Fruit fly (Drosophila melanogaster): ENCODE measurements around the gene CG15544.

CG15544 gene

DNA sequence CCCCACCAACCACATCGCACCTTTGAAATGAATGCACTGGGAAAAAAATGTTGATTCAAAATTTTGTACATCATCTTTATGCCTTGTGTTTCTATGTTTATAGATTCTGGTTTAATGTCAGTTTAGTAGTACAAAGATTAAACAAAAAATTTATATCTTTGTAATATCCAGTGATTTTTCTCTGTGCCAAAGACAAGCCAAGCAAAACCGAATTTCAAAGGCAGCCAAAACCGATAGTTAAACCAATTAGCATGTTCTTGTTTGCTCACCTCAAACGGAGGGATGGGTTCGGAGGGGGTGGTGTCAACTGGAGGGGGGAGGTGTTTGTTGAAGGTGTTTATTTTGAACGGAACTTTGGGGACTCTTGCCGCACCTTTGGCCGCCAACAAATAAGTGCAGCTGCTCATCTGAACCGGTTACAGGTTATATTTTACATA is 13.7 kb upstream of the CG15544 start (continued):
- TF ChIP-seq CG15479 (GFP tag; optimal IDR thresholded peaks at IDR 0.05) (no peak), CG18262 (tag; optimal IDR thresholded peaks at IDR 0.05) (peak; percentile 91), Hmx (GFP tag; optimal IDR thresholded peaks at IDR 0.05) (no peak), D19B (GFP tag; optimal IDR thresholded peaks at IDR 0.05) (peak; percentile 22), stwl (tag; optimal IDR thresholded peaks at IDR 0.05) (peak; percentile 16), CG14860 (GFP tag; IDR thresholded peaks at IDR 0.05; ENCODE audit: partially characterized antibody) (no peak), Ssrp (tag; optimal IDR thresholded peaks at IDR 0.05) (peak; percentile 76), rib (GFP tag; IDR thresholded peaks at IDR 0.05) (peak; percentile 64; the same call in 1 of the 2 replicates), bab2 (GFP tag; optimal IDR thresholded peaks at IDR 0.05) (peak; percentile 86), Trl (optimal IDR thresholded peaks at IDR 0.05) (no peak), Trl (GFP tag; optimal IDR thresholded peaks at IDR 0.05) (peak; percentile 89), phol (tag; optimal IDR thresholded peaks at IDR 0.05) (peak; percentile 90), ara (GFP tag; IDR thresholded peaks at IDR 0.05) (peak; percentile 79; the same call in 1 of the 2 replicates), CG17359 (tag; optimal IDR thresholded peaks at IDR 0.05) (peak; percentile 95), fu2 (GFP tag; optimal IDR thresholded peaks at IDR 0.05) (peak; percentile 73), CG4328 (GFP tag; optimal IDR thresholded peaks at IDR 0.05) (peak; percentile 59), CG9727 (GFP tag; optimal IDR thresholded peaks at IDR 0.05) (peak; percentile 83), bigmax (GFP tag; optimal IDR thresholded peaks at IDR 0.05) (no peak), jigr1 (GFP tag; IDR thresholded peaks at IDR 0.05) (peak; percentile 27; the same call in 1 of the 3 replicates), amos (GFP tag; IDR thresholded peaks at IDR 0.05; ENCODE audit: partially characterized antibody) (no peak), CG14441 (GFP tag; IDR thresholded peaks at IDR 0.05) (peak; percentile 90), pros (GFP tag; optimal IDR thresholded peaks at IDR 0.05) (peak; percentile 57), CG4820 (GFP tag; optimal IDR thresholded peaks at IDR 0.05) (peak; percentile 87), psq (GFP tag; optimal IDR thresholded peaks at IDR 0.05) (peak; percentile 67), Lpt (GFP tag; optimal IDR thresholded peaks at IDR 0.05) (no peak), dm (GFP tag; optimal IDR thresholded peaks at IDR 0.05) (peak; percentile 54), MBD-R2 (GFP tag; IDR thresholded peaks at IDR 0.05) (0 out of 2 replicates have a peak, but pooled peaks have one; percentile 27), CG17385 (GFP tag; optimal IDR thresholded peaks at IDR 0.05) (peak; percentile 82), CG15073 (GFP tag; optimal IDR thresholded peaks at IDR 0.05) (no peak), schlank (tag; optimal IDR thresholded peaks at IDR 0.05) (no peak), CG17802 (tag; optimal IDR thresholded peaks at IDR 0.05) (peak; percentile 67), chn (GFP tag; optimal IDR thresholded peaks at IDR 0.05) (peak; percentile 74), her (GFP tag; optimal IDR thresholded peaks at IDR 0.05) (peak; percentile 78), CG13775 (GFP tag; optimal IDR thresholded peaks at IDR 0.05) (peak; percentile 62), crp (GFP tag; optimal IDR thresholded peaks at IDR 0.05) (peak in 1 of 2 experiments; percentile 18), dysf (GFP tag; IDR thresholded peaks at IDR 0.05) (peak; percentile 90), Abd-B (GFP tag; optimal IDR thresholded peaks at IDR 0.05) (peak; percentile 85), CG7963 (GFP tag; IDR thresholded peaks at IDR 0.05; ENCODE audit: partially characterized antibody) (no peak), CG17612 (GFP tag; IDR thresholded peaks at IDR 0.05) (peak; percentile 75; the same call in 1 of the 2 replicates), CG10979 (tag; optimal IDR thresholded peaks at IDR 0.05) (peak; percentile 91), cg (GFP tag; optimal IDR thresholded peaks at IDR 0.05) (no peak), dimm (GFP tag; IDR thresholded peaks at IDR 0.05) (peak; percentile 54; the same call in 1 of the 2 replicates), crc (GFP tag; optimal IDR thresholded peaks at IDR 0.05) (peak; percentile 60), gcm (GFP tag; optimal IDR thresholded peaks at IDR 0.05) (peak; percentile 78), CG8765 (GFP tag; IDR thresholded peaks at IDR 0.05) (peak; percentile 38; the same call in 1 of the 2 replicates), CG3847 (GFP tag; IDR thresholded peaks at IDR 0.05) (peak; percentile 76), CG2712 (tag; optimal IDR thresholded peaks at IDR 0.05) (peak; percentile 93), E2f1 (GFP tag; IDR thresholded peaks at IDR 0.05) (peak; percentile 87), Kr (GFP tag; optimal IDR thresholded peaks at IDR 0.05) (no peak), tap (tag; optimal IDR thresholded peaks at IDR 0.05) (peak; percentile 92), sr (GFP tag; IDR thresholded peaks at IDR 0.05) (peak; percentile 62; the same call in 1 of the 3 replicates)

Data from whole organism, embryonic.